Worm (Caenorhabditis elegans) whole organism, mixed stage, embryonic: Measurements from ENCODE around the gene slc-17.7.
A peak's percentile ranks its signal among the peaks of the same experiment; 100 is the strongest.

Source experiments
- blmp-1 ChIP-seq: fragments of 150-350 bp; optimal IDR thresholded peaks from 2 replicates; lab custom pipeline; 2014; ENCODE audit warnings: missing biosample characterization, missing genetic modification characterization
- elt-3 ChIP-seq: fragments of 150-350 bp; optimal IDR thresholded peaks from 2 replicates; lab custom pipeline; 2014; ENCODE audit warnings: missing biosample characterization, missing genetic modification characterization
- lin-13 ChIP-seq: fragments of 150-350 bp; optimal IDR thresholded peaks from 2 replicates; lab custom pipeline; 2014; ENCODE audit warnings: missing biosample characterization, missing genetic modification characterization
- lin-32 ChIP-seq: fragments of 200-800 bp; sonication (Bioruptor generic); optimal IDR thresholded peaks from 2 replicates; lab custom pipeline; 2018; ENCODE audit warnings: mild to moderate bottlenecking, missing genetic modification characterization, missing compliant biosample characterization
- lsy-2 ChIP-seq: fragments of 150-350 bp; optimal IDR thresholded peaks from 2 replicates; lab custom pipeline; 2014; ENCODE audit warnings: missing biosample characterization, missing genetic modification characterization
- nhr-12 ChIP-seq: fragments of 150-350 bp; optimal IDR thresholded peaks from 2 replicates; lab custom pipeline; 2014; ENCODE audit warnings: missing biosample characterization, missing genetic modification characterization
- nhr-237 ChIP-seq: fragments of 150-350 bp; optimal IDR thresholded peaks from 2 replicates; lab custom pipeline; 2014; ENCODE audit warnings: missing biosample characterization, missing genetic modification characterization
- nhr-76 ChIP-seq: sonication (generic microtip); optimal IDR thresholded peaks from 2 replicates; lab custom pipeline; 2017; ENCODE audit warnings: missing biosample characterization, missing genetic modification characterization
- pha-4 ChIP-seq: fragments of 150-350 bp; optimal IDR thresholded peaks from 2 replicates; lab custom pipeline; 2018; ENCODE audit warnings: missing biosample characterization, missing genetic modification reagents, missing genetic modification characterization
- snpc-4 ChIP-seq: fragments of 150-350 bp; optimal IDR thresholded peaks from 2 replicates; lab custom pipeline; 2014; ENCODE audit warnings: missing biosample characterization, missing genetic modification characterization
- sptf-1 ChIP-seq: sonication (generic microtip); optimal IDR thresholded peaks from 2 replicates; lab custom pipeline; 2017; ENCODE audit warnings: mild to moderate bottlenecking, missing genetic modification characterization, moderate library complexity, missing compliant biosample characterization
- unc-62 ChIP-seq: fragments of 150-350 bp; optimal IDR thresholded peaks from 2 replicates; lab custom pipeline; 2014; ENCODE audit warnings: missing biosample characterization, missing genetic modification reagents, missing genetic modification characterization
- zip-8 ChIP-seq: fragments of 150-350 bp; optimal IDR thresholded peaks from 2 replicates; lab custom pipeline; 2014; ENCODE audit warnings: missing biosample characterization, missing genetic modification characterization
- ztf-11 ChIP-seq: fragments of 150-350 bp; optimal IDR thresholded peaks from 2 replicates; lab custom pipeline; 2014; ENCODE audit warnings: missing biosample characterization, missing genetic modification characterization

ce11 chrV:9218655-9219389 is 47.5 kb downstream of the slc-17.7 start:
- TF ChIP-seq lin-32 (GFP tag; lab: Kevin White, UChicago) = no peak
- peak; percentile 91 for TF ChIP-seq unc-62 (GFP tag; lab: Kevin White, UChicago)
- no peak for TF ChIP-seq lin-13 (tag; lab: Kevin White, UChicago)
- TF ChIP-seq elt-3 (tag; lab: Kevin White, UChicago) = no peak
- TF ChIP-seq sptf-1 (tag; lab: Kevin White, UChicago) = no peak
- no peak for TF ChIP-seq nhr-12 (tag; lab: Kevin White, UChicago)
- TF ChIP-seq blmp-1 (tag; lab: Kevin White, UChicago) = no peak
- no peak for TF ChIP-seq pha-4
- TF ChIP-seq snpc-4 = no peak
- no peak for TF ChIP-seq nhr-76 (tag; lab: Kevin White, UChicago)
- TF ChIP-seq ztf-11 = no peak
- TF ChIP-seq lsy-2 (tag; lab: Kevin White, UChicago) = no peak
- TF ChIP-seq zip-8 (tag; lab: Kevin White, UChicago) = no peak
- TF ChIP-seq nhr-237 (tag; lab: Kevin White, UChicago) = no peak
